Fruit fly (Drosophila melanogaster) ovary, adult (tissue): Measurements from ENCODE around the gene CG42780.

Source experiments
- CG17801 ChIP-seq: fragments of 200-800 bp; optimal IDR thresholded peaks from 2 replicates; lab custom pipeline; 2019; ENCODE audit warnings: missing biosample characterization, mild to moderate bottlenecking, missing genetic modification characterization, moderate library complexity; ENCODE audit not compliant: partially characterized antibody

CG42780 gene

dm6 chrX:7301351-7302328 lies 30.4 kb downstream of the CG42780 start:
- TF ChIP-seq CG17801 = no peak

- no peak for TF ChIP-seq CG17801
Measured at dm6 chrX:7300722-7301350, 31.2 kb downstream of the CG42780 start.

dm6 chrX:7300356-7300721 lies 31.7 kb downstream of the CG42780 start:
- no peak for TF ChIP-seq CG17801

dm6 chrX:7299399-7300355 lies 32.3 kb downstream of the CG42780 start:
- peak; percentile 73 for TF ChIP-seq CG17801

dm6 chrX:7298323-7298722 lies 33.7 kb downstream of the CG42780 start:
- TF ChIP-seq CG17801 = no peak

- no peak for TF ChIP-seq CG17801
Measured at dm6 chrX:7296721-7297227, 35.2 kb downstream of the CG42780 start.

dm6 chrX:7295973-7296372 lies 36.0 kb downstream of the CG42780 start:
- no peak for TF ChIP-seq CG17801

- TF ChIP-seq CG17801 = peak; percentile 95
Measured at dm6 chrX:7293874-7294559, 38.0 kb downstream of the CG42780 start.

dm6 chrX:7293133-7293873 lies 38.7 kb downstream of the CG42780 start:
- TF ChIP-seq CG17801 = peak; percentile 80

- peak; percentile 2 for TF ChIP-seq CG17801
Measured at dm6 chrX:7291850-7292499, 40.0 kb downstream of the CG42780 start.

- TF ChIP-seq CG17801 = peak; percentile 7
Measured at dm6 chrX:7290811-7291515, 41.0 kb downstream of the CG42780 start, which contains the start of gene unc-119. TSS of gene unc-119 (minus strand) at chrX:7291298.

dm6 chrX:7285995-7286985 lies 45.7 kb downstream of the CG42780 start, which contains the start of gene CG2059:
TSS of gene CG2059 (plus strand) at chrX:7286358.
- TF ChIP-seq CG17801 = peak; percentile 25
